Fruit fly (Drosophila melanogaster): ENCODE measurements around the gene CG14511.

dm6 chr3R:29130902-29131621 lies 15.6 kb downstream of the CG14511 start, which contains the start of the genes dgt6 and Vha100-1:
- TF ChIP-seq CG8159 (tag; optimal IDR thresholded peaks at IDR 0.05) (no peak), CG17806 (tag; optimal IDR thresholded peaks at IDR 0.05) (no peak)

Measured in whole organism, pupa.